Fruit fly (Drosophila melanogaster): ENCODE data around the gene CG17568.
A peak's percentile ranks its signal among the peaks of the same experiment; 100 is the strongest.

DNA sequence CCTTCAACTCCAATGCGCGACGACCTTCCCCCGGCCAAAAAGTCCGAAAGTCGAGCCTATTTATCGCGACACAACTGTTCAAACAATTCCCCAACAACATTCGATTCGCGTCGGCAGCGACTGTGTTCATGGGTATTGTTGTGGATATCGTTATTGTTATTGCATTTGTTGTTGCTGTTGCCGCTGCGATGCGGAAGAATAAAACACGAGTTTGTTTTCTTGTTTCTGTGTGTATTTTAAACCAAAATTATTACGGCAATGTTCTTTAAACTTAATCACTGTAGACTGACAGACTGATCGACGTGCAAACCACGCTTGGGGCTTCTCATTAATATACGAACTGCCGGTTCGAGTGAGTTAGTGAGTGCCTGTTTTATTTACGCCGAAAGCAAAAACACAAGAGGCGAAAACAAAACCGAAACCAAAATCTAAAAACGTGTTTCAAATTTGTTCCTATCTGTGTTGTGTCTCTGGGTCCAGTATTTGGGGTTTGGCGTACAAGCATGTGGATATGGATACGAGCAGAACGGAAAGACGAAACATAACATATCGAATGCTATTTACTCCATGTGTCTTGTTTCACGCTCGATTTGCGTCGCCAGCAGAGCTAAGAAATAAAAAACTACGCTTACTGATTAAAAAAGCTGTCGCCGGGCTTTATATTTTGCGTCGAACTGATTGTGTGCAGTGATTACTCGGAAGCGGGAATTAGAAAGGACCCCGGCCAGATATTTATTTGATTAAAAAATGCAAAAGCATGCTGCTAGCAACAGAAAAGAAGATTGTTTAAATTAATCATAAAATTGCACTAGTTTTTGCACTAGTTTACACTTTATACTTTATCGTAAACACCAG, 21.7 kb downstream of the CG17568 start:
- no peak for TF ChIP-seq TFAM (GFP tag; optimal IDR thresholded peaks at IDR 0.05)
- TF ChIP-seq gro (GFP tag; optimal IDR thresholded peaks at IDR 0.05) = no peak
- TF ChIP-seq pfk (GFP tag; optimal IDR thresholded peaks at IDR 0.05) = peak; percentile 84
- TF ChIP-seq knrl (GFP tag; IDR thresholded peaks at IDR 0.05; ENCODE audit: partially characterized antibody) = no peak
- TF ChIP-seq otp (GFP tag; IDR thresholded peaks at IDR 0.05) = no peak
- TF ChIP-seq CG1602 (GFP tag; optimal IDR thresholded peaks at IDR 0.05) = no peak
- no peak for TF ChIP-seq Usf (GFP tag; optimal IDR thresholded peaks at IDR 0.05)
- TF ChIP-seq B-H2 (GFP tag; optimal IDR thresholded peaks at IDR 0.05) = no peak
- TF ChIP-seq lmd (GFP tag; IDR thresholded peaks at IDR 0.05) = no peak
- TF ChIP-seq cg (GFP tag; optimal IDR thresholded peaks at IDR 0.05) = no peak
- no peak for TF ChIP-seq CG18764 (GFP tag; optimal IDR thresholded peaks at IDR 0.05)
